Worm (Caenorhabditis elegans) whole organism, L4/young adult: Measurements from ENCODE around the gene ora-1.

Source experiments
- W03F9.2 ChIP-seq: fragments of 150-350 bp; optimal IDR thresholded peaks from 2 replicates; lab custom pipeline; 2014; ENCODE audit warnings: missing biosample characterization, missing genetic modification characterization
- dao-5 ChIP-seq: sonication (generic microtip); optimal IDR thresholded peaks from 2 replicates; lab custom pipeline; 2016; ENCODE audit warnings: missing genotype, missing genetic modification characterization, moderate library complexity, missing compliant biosample characterization
- him-1 ChIP-seq: sonication (generic microtip); optimal IDR thresholded peaks from 2 replicates; lab custom pipeline; 2016; ENCODE audit warnings: missing genotype, missing genetic modification reagents, missing genetic modification characterization, missing compliant biosample characterization

The ora-1 gene

DNA sequence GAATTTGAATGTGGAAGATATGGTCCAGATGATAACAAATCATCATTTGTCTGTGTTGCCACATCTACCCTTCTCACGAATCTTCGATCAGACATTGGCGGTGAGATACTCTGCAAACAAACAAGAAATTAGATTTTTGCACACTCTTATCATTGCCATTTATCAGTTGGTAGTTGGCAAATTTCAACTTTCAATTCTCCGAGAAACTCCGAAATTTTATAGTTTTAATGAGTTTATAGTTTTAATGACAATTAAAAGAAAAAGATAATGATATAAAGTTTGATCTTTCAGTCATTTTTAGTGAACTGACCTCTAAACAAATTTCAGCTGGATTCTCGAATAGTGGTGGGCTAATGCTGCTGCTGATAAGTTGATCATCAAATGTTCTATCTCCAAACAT is 46.2 kb downstream of the ora-1 start:
- TF ChIP-seq dao-5 (tag; lab: Kevin White, UChicago) (no peak), him-1 (tag; lab: Kevin White, UChicago) (no peak), W03F9.2 (tag; lab: Kevin White, UChicago) (no peak)

DNA sequence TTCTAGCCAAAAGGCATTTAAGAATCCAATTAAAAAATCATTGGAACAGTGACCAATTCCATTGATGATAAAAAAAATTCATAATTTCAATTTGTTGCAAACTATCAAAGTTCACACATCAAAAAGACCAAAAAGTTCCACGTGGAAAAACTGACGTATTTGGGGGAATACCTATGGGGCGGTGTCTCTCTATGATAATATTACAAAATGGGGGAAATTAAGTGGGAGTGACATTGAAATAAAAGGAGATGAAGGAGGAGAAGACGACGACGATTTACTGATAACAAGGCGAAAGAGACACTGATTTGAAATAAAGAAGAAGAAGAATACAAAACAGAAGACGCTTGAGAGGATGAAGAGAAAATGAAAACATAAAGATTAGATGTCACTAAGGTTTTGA is 48.7 kb downstream of the ora-1 start:
- TF ChIP-seq W03F9.2 (tag; lab: Kevin White, UChicago) (no peak), him-1 (tag; lab: Kevin White, UChicago) (no peak), dao-5 (tag; lab: Kevin White, UChicago) (no peak)

DNA sequence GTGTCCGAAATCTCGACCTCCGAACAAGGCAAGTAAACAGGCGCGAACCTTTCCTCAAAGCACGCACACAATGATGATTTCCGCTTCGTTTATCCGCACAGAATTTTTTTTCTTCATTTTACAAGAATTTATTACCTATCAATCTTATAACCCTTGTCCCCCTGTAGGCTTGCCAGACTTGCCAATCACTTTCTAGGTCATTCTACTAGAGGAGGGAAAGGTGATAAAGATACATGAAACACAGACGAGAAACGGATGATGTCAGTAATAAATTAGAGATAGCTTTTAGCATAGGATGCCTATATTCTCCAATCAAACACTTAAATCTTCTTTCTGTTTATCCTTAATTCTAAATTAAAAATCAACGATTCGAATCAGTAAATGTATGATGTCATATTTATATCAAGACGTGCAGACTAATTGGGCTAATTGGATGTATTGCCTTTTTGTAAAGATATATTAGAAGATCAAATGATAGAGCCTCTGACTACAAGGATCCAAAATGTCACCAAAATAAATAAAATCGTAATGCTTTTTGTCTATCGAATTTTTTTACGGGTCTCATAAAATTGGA is 49.7 kb downstream of the ora-1 start:
- TF ChIP-seq him-1 (tag; lab: Kevin White, UChicago) = no peak
- TF ChIP-seq W03F9.2 (tag; lab: Kevin White, UChicago) = no peak
- no peak for TF ChIP-seq dao-5 (tag; lab: Kevin White, UChicago)

DNA sequence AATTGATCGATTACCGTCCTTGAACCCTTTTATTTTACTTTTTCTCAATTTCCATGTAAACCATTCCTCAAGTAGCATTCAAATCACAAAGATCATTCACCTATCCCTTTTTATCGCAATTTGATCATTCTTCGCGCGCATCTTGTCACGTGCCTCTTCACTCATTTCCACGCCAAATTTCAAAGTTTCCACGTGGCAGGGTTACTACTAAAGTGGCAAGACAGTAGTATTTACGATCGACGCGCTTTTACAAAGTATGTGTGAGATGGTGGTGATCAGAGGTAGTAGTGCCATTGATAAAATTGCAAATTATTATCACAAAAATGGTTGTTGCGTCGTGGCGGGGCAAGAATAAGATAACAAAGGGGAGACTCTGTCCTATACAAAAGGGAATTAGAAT is 50.7 kb downstream of the ora-1 start:
- no peak for TF ChIP-seq W03F9.2 (tag; lab: Kevin White, UChicago)
- no peak for TF ChIP-seq him-1 (tag; lab: Kevin White, UChicago)
- TF ChIP-seq dao-5 (tag; lab: Kevin White, UChicago) = no peak
